Fruit fly (Drosophila melanogaster) whole organism, adult: ENCODE results near the gene CG31343.

Experiments
- CG12768 ChIP-seq: fragments of 200-800 bp; sonication (Bioruptor generic); optimal IDR thresholded peaks from 2 replicates; lab custom pipeline; 2017; ENCODE audit warnings: missing biosample characterization, missing genetic modification characterization, mild to moderate bottlenecking, moderate library complexity, missing genetic modification reagents
- CG14711 ChIP-seq: fragments of 200-800 bp; sonication (Bioruptor generic); optimal IDR thresholded peaks from 2 replicates; lab custom pipeline; 2018; ENCODE audit warnings: missing biosample characterization, mild to moderate bottlenecking, missing genetic modification characterization, moderate library complexity
- CG1620 ChIP-seq: fragments of 200-800 bp; sonication (Bioruptor generic); optimal IDR thresholded peaks from 2 replicates; lab custom pipeline; 2016; ENCODE audit warnings: missing biosample characterization, missing genetic modification characterization
- CG5204 ChIP-seq: fragments of 200-800 bp; sonication (Bioruptor generic); optimal IDR thresholded peaks from 2 replicates; lab custom pipeline; 2016; ENCODE audit warnings: missing biosample characterization, missing genetic modification characterization
- CG7045 ChIP-seq: fragments of 200-800 bp; sonication (Bioruptor generic); optimal IDR thresholded peaks from 2 replicates; lab custom pipeline; 2017; ENCODE audit warnings: missing biosample characterization, mild to moderate bottlenecking, missing genetic modification characterization
- CG7101 ChIP-seq: fragments of 200-800 bp; sonication (Bioruptor generic); optimal IDR thresholded peaks from 2 replicates; lab custom pipeline; 2018; ENCODE audit warnings: missing biosample characterization, mild to moderate bottlenecking, missing genetic modification characterization, moderate library complexity
- Clk ChIP-seq: fragments of 200-800 bp; sonication (Bioruptor generic); optimal IDR thresholded peaks from 2 replicates; lab custom pipeline; 2017; ENCODE audit warnings: missing biosample characterization, missing genetic modification characterization
- Crg-1 ChIP-seq: fragments of 200-800 bp; sonication (Bioruptor generic); optimal IDR thresholded peaks from 2 replicates; lab custom pipeline; 2016; ENCODE audit warnings: missing biosample characterization, missing genetic modification characterization
- Hr96 ChIP-seq: fragments of 200-800 bp; sonication (Bioruptor generic); optimal IDR thresholded peaks from 2 replicates; lab custom pipeline; 2016; ENCODE audit warnings: missing biosample characterization, missing genetic modification characterization
- Mnt ChIP-seq: fragments of 200-800 bp; sonication (Bioruptor generic); optimal IDR thresholded peaks from 2 replicates; lab custom pipeline; 2016; ENCODE audit warnings: missing biosample characterization, mild to moderate bottlenecking, missing genetic modification characterization
- kay ChIP-seq: fragments of 200-800 bp; sonication (Bioruptor generic); peaks from one replicate; lab custom pipeline; 2016; ENCODE audit warnings: missing biosample characterization, missing genetic modification characterization, borderline replicate concordance
- pad ChIP-seq: fragments of 200-800 bp; sonication (Bioruptor generic); optimal IDR thresholded peaks from 3 replicates; lab custom pipeline; 2017; ENCODE audit warnings: missing biosample characterization, missing genetic modification characterization, mild to moderate bottlenecking, moderate library complexity, missing genetic modification reagents
- tj ChIP-seq: fragments of 200-800 bp; sonication (Bioruptor generic); optimal IDR thresholded peaks from 3 replicates; lab custom pipeline; 2017; ENCODE audit warnings: missing biosample characterization, mild to moderate bottlenecking, missing genetic modification characterization, moderate library complexity
- toe ChIP-seq: fragments of 200-800 bp; sonication (Bioruptor generic); optimal IDR thresholded peaks from 2 replicates; lab custom pipeline; 2016; ENCODE audit warnings: missing biosample characterization, missing genetic modification characterization

DNA sequence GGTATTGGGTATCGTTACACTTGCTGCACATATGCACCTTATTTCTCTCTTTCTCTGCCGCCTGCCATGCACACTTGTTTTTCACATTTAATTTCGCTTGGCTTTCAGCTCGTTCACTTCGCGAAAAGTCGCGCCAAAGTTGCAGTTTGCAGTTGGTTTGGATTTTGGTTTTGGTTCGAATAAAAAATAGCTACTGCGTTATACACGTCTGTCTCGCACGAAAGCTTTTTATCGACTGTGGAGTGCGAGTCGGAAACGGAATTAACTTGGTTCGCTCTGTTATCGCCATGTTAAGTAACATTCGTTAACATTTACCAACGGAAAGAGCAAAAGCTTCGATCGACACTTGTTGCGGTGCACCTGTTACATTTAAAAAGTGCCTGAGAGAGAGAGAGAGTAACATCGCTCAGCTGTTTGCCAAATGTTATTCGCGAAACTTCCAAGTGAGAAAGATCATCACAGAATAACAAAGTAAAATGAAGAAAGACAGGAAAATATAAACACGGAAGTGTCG lies 25.6 kb upstream of the CG31343 start, which contains the start of gene CG31176:
- TF ChIP-seq CG1620 (GFP tag; lab: Kevin White, UChicago) (no peak), pad (GFP tag; lab: Kevin White, UChicago) (no peak), toe (GFP tag; lab: Kevin White, UChicago) (no peak), Mnt (GFP tag; lab: Kevin White, UChicago) (no peak), kay (GFP tag; lab: Kevin White, UChicago) (peak; percentile 66), Crg-1 (GFP tag; lab: Kevin White, UChicago) (no peak), CG12768 (no peak), CG5204 (GFP tag; lab: Kevin White, UChicago) (no peak), tj (GFP tag; lab: Kevin White, UChicago) (no peak), CG14711 (tag; lab: Kevin White, UChicago) (no peak), Hr96 (GFP tag; lab: Kevin White, UChicago) (no peak), Clk (no peak), CG7101 (tag; lab: Kevin White, UChicago) (no peak), CG7045 (GFP tag; lab: Kevin White, UChicago) (no peak)
